Fruit fly (Drosophila melanogaster) whole organism, embryonic: ENCODE results near the gene CG14302.

Experiments
- Aef1 ChIP-seq: fragments of 200-800 bp; sonication (Bioruptor generic); IDR thresholded peaks from 3 replicates; pipeline ENCODE4 v1.3.6; 2022; ENCODE audit warnings: missing biosample characterization, missing genetic modification characterization
- BEAF-32 ChIP-seq: fragments of 200-800 bp; sonication (Bioruptor generic); optimal IDR thresholded peaks from 3 replicates; lab custom pipeline; 2017; ENCODE audit warnings: missing biosample characterization, missing genetic modification characterization, mild to moderate bottlenecking, moderate library complexity, missing genetic modification reagents
- CG10543 ChIP-seq: fragments of 200-800 bp; sonication (Bioruptor generic); optimal IDR thresholded peaks from 3 replicates; lab custom pipeline; 2017; ENCODE audit warnings: missing biosample characterization, mild to moderate bottlenecking, missing genetic modification characterization, moderate library complexity
- CG12219 ChIP-seq: fragments of 200-800 bp; sonication (Bioruptor generic); optimal IDR thresholded peaks from 3 replicates; lab custom pipeline; 2018; ENCODE audit warnings: missing biosample characterization, mild to moderate bottlenecking, missing genetic modification characterization
- CG13123 ChIP-seq: fragments of 200-800 bp; sonication (Bioruptor generic); optimal IDR thresholded peaks from 2 replicates; lab custom pipeline; 2016; ENCODE audit warnings: missing biosample characterization, missing genetic modification characterization
- CG1602 ChIP-seq: fragments of 200-800 bp; sonication (Bioruptor generic); optimal IDR thresholded peaks from 3 replicates; lab custom pipeline; 2016; ENCODE audit warnings: missing biosample characterization, missing genetic modification characterization
- CG1603 ChIP-seq: fragments of 200-800 bp; sonication (Bioruptor generic); optimal IDR thresholded peaks from 2 replicates; lab custom pipeline; 2019; ENCODE audit warnings: missing biosample characterization, mild to moderate bottlenecking, missing genetic modification characterization, moderate library complexity
- CG16779 ChIP-seq: fragments of 200-800 bp; sonication (Bioruptor generic); IDR thresholded peaks from 2 replicates; pipeline ENCODE4 v1.3.6; 2022; ENCODE audit warnings: missing biosample characterization, missing genetic modification characterization
- CG17802 ChIP-seq: fragments of 200-800 bp; sonication (Bioruptor generic); optimal IDR thresholded peaks from 2 replicates; lab custom pipeline; 2018; ENCODE audit warnings: missing biosample characterization, mild to moderate bottlenecking, missing genetic modification characterization, moderate library complexity
- CG18262 ChIP-seq: fragments of 200-800 bp; optimal IDR thresholded peaks from 3 replicates; lab custom pipeline; 2019; ENCODE audit warnings: missing biosample characterization, mild to moderate bottlenecking, missing genetic modification characterization, moderate library complexity
- CG1832 ChIP-seq: fragments of 200-800 bp; sonication (Bioruptor generic); optimal IDR thresholded peaks from 2 replicates; lab custom pipeline; 2017; ENCODE audit warnings: missing biosample characterization, mild to moderate bottlenecking, missing genetic modification characterization, inconsistent platforms
- CG30403 ChIP-seq: fragments of 200-800 bp; sonication (Bioruptor generic); optimal IDR thresholded peaks from 3 replicates; lab custom pipeline; 2016; ENCODE audit warnings: missing biosample characterization, missing genetic modification characterization
- CG3281 ChIP-seq: fragments of 200-800 bp; sonication (Bioruptor generic); optimal IDR thresholded peaks from 3 replicates; lab custom pipeline; 2017; ENCODE audit warnings: missing biosample characterization, mild to moderate bottlenecking, missing genetic modification characterization
- CG33213 ChIP-seq: fragments of 200-800 bp; sonication (Bioruptor generic); optimal IDR thresholded peaks from 3 replicates; lab custom pipeline; 2016; ENCODE audit warnings: missing biosample characterization, missing genetic modification characterization
- CG4360 ChIP-seq: fragments of 200-800 bp; sonication (Bioruptor generic); IDR thresholded peaks from 2 replicates; pipeline ENCODE4 v1.3.6; 2022; ENCODE audit warnings: missing biosample characterization, missing genetic modification characterization
- CG43689 ChIP-seq: fragments of 200-800 bp; sonication (Bioruptor generic); IDR thresholded peaks from 2 replicates; pipeline ENCODE4 v1.3.6; 2022; ENCODE audit warnings: missing biosample characterization, missing genetic modification characterization
- CG4404 ChIP-seq: fragments of 200-800 bp; sonication (Bioruptor generic); IDR thresholded peaks from 2 replicates; pipeline ENCODE4 v1.3.6; 2022; ENCODE audit warnings: missing biosample characterization, missing genetic modification characterization
- CG4617 ChIP-seq: fragments of 200-800 bp; sonication (Bioruptor generic); optimal IDR thresholded peaks from 3 replicates; lab custom pipeline; 2016; ENCODE audit warnings: missing biosample characterization, missing genetic modification characterization, borderline replicate concordance
- CG5245 ChIP-seq: fragments of 200-800 bp; sonication (Bioruptor generic); optimal IDR thresholded peaks from 3 replicates; lab custom pipeline; 2016; ENCODE audit warnings: missing biosample characterization, missing genetic modification characterization
- CG7963 ChIP-seq: fragments of 200-800 bp; sonication (Bioruptor generic); IDR thresholded peaks from 3 replicates; pipeline ENCODE4 v1.3.6; 2022; ENCODE audit warnings: missing biosample characterization, missing genetic modification characterization; ENCODE audit not compliant: partially characterized antibody
- CG8359 ChIP-seq: fragments of 200-800 bp; sonication (Bioruptor generic); optimal IDR thresholded peaks from 2 replicates; lab custom pipeline; 2017; ENCODE audit warnings: missing biosample characterization, mild to moderate bottlenecking, missing genetic modification characterization, borderline replicate concordance
- CG8924 ChIP-seq: fragments of 200-800 bp; optimal IDR thresholded peaks from 3 replicates; lab custom pipeline; 2019; ENCODE audit warnings: missing biosample characterization, mild to moderate bottlenecking, missing genetic modification characterization, moderate library complexity
- CG9215 ChIP-seq: fragments of 200-800 bp; sonication (Bioruptor generic); IDR thresholded peaks from 2 replicates; pipeline ENCODE4 v1.3.6; 2022; ENCODE audit warnings: missing biosample characterization, missing genetic modification characterization
- CoRest ChIP-seq: fragments of 200-800 bp; sonication (Bioruptor generic); optimal IDR thresholded peaks from 3 replicates; lab custom pipeline; 2018; ENCODE audit warnings: missing biosample characterization, mild to moderate bottlenecking, missing genetic modification characterization, moderate library complexity
- D ChIP-seq, 2 experiments: fragments of 200-800 bp in 1 of 2; fragments of >200 bp in 1 of 2; sonication (Bioruptor generic) in 1 of 2; optimal IDR thresholded peaks; 2 replicates in 1 of 2; 3 replicates in 1 of 2; lab custom pipeline; 2017; ENCODE audit warnings: mild to moderate bottlenecking in 1 of 2, missing biosample characterization in 1 of 2, missing genetic modification characterization in 1 of 2, missing genetic modification reagents in 1 of 2
- Dip3 ChIP-seq: fragments of 200-800 bp; sonication (Bioruptor generic); optimal IDR thresholded peaks from 3 replicates; lab custom pipeline; 2016; ENCODE audit warnings: missing biosample characterization, missing genetic modification characterization
- Dp ChIP-seq: fragments of 200-800 bp; sonication (Bioruptor generic); optimal IDR thresholded peaks from 2 replicates; lab custom pipeline; 2018; ENCODE audit warnings: missing biosample characterization, mild to moderate bottlenecking, missing genetic modification characterization, moderate library complexity
- Dref ChIP-seq: fragments of 200-800 bp; sonication (Bioruptor generic); IDR thresholded peaks from 2 replicates; pipeline ENCODE4 v1.3.6; 2022; ENCODE audit warnings: missing biosample characterization, missing genetic modification characterization
- NC2α ChIP-seq: fragments of 200-800 bp; sonication (Bioruptor generic); optimal IDR thresholded peaks from 2 replicates; lab custom pipeline; 2016; ENCODE audit warnings: missing biosample characterization, missing genetic modification characterization
- Neu2 ChIP-seq: fragments of 200-800 bp; sonication (Bioruptor generic); optimal IDR thresholded peaks from 3 replicates; lab custom pipeline; 2016; ENCODE audit warnings: missing biosample characterization, missing genetic modification characterization, borderline replicate concordance
- Nf-YA ChIP-seq: fragments of 200-800 bp; sonication (Bioruptor generic); IDR thresholded peaks from 2 replicates; pipeline ENCODE4 v1.3.6; 2022; ENCODE audit warnings: missing biosample characterization, missing genetic modification characterization
- Optix ChIP-seq: fragments of 200-800 bp; sonication (Bioruptor generic); IDR thresholded peaks from 3 replicates; pipeline ENCODE4 v1.3.6; 2022; ENCODE audit warnings: missing biosample characterization, missing genetic modification characterization
- Ssrp ChIP-seq: fragments of 200-800 bp; sonication (Bioruptor generic); optimal IDR thresholded peaks from 2 replicates; lab custom pipeline; 2018; ENCODE audit warnings: missing biosample characterization, mild to moderate bottlenecking, missing genetic modification characterization, moderate library complexity
- Taf1 ChIP-seq: fragments of 200-800 bp; sonication (Bioruptor generic); IDR thresholded peaks from 2 replicates; pipeline ENCODE4 v1.3.6; 2022; ENCODE audit warnings: missing biosample characterization, missing genetic modification characterization
- ac ChIP-seq: fragments of 200-800 bp; sonication (Bioruptor generic); optimal IDR thresholded peaks from 3 replicates; lab custom pipeline; 2017; ENCODE audit warnings: missing biosample characterization, mild to moderate bottlenecking, missing genetic modification characterization
- ara ChIP-seq: fragments of 200-800 bp; sonication (Bioruptor generic); IDR thresholded peaks from 2 replicates; pipeline ENCODE4 v1.3.6; 2022; ENCODE audit warnings: missing biosample characterization, missing genetic modification characterization
- bab2 ChIP-seq: fragments of 200-800 bp; sonication (Bioruptor generic); optimal IDR thresholded peaks from 2 replicates; lab custom pipeline; 2016; ENCODE audit warnings: missing biosample characterization, missing genetic modification characterization
- corto ChIP-seq: fragments of 200-800 bp; sonication (Bioruptor generic); optimal IDR thresholded peaks from 2 replicates; lab custom pipeline; 2016; ENCODE audit warnings: missing biosample characterization, mild to moderate bottlenecking, missing genetic modification characterization, moderate library complexity
- dysf ChIP-seq: fragments of 200-800 bp; sonication (Bioruptor generic); IDR thresholded peaks from 3 replicates; pipeline ENCODE4 v1.3.6; 2022; ENCODE audit warnings: missing biosample characterization, missing genetic modification characterization
- eve ChIP-seq, 2 experiments: fragments of >200 bp; optimal IDR thresholded peaks; 2 replicates each; lab custom pipeline; 2017; ENCODE audit warnings: missing biosample characterization in 2 of 2, missing genetic modification characterization in 2 of 2
- fru ChIP-seq: fragments of >200 bp; optimal IDR thresholded peaks from 2 replicates; lab custom pipeline; 2017
- grau ChIP-seq: fragments of 200-800 bp; optimal IDR thresholded peaks from 3 replicates; lab custom pipeline; 2019; ENCODE audit warnings: missing biosample characterization, mild to moderate bottlenecking, missing genetic modification characterization, moderate library complexity
- ham ChIP-seq: fragments of 200-800 bp; sonication (Bioruptor generic); IDR thresholded peaks from 2 replicates; pipeline ENCODE4 v1.3.6; 2022; ENCODE audit warnings: missing biosample characterization, missing genetic modification characterization
- jigr1 ChIP-seq: fragments of 200-800 bp; sonication (Bioruptor generic); IDR thresholded peaks from 3 replicates; pipeline ENCODE4 v1.3.6; 2022; ENCODE audit warnings: missing biosample characterization, missing genetic modification characterization
- prd ChIP-seq, 3 experiments: fragments of >200 bp in 2 of 3; fragments of 200-800 bp in 1 of 3; sonication (Bioruptor generic) in 1 of 3; optimal IDR thresholded peaks in 2 of 3; IDR thresholded peaks in 1 of 3; 2 replicates in 2 of 3; 3 replicates in 1 of 3; pipeline versions ENCODE4 v1.3.6 to Lab custom; 2017 to 2022; ENCODE audit warnings: missing biosample characterization in 1 of 3, missing genetic modification characterization in 1 of 3
- ro ChIP-seq: fragments of 200-800 bp; sonication (Bioruptor generic); IDR thresholded peaks from 2 replicates; pipeline ENCODE4 v1.3.6; 2022; ENCODE audit warnings: missing biosample characterization, missing genetic modification characterization
- sug ChIP-seq: fragments of 200-800 bp; optimal IDR thresholded peaks from 2 replicates; lab custom pipeline; 2019; ENCODE audit warnings: missing biosample characterization, mild to moderate bottlenecking, missing genetic modification characterization, moderate library complexity
- trem ChIP-seq: fragments of 200-800 bp; optimal IDR thresholded peaks from 3 replicates; lab custom pipeline; 2019; ENCODE audit warnings: missing biosample characterization, mild to moderate bottlenecking, missing genetic modification characterization, moderate library complexity
- tx ChIP-seq: fragments of 200-800 bp; sonication (Bioruptor generic); optimal IDR thresholded peaks from 2 replicates; lab custom pipeline; 2016; ENCODE audit warnings: missing biosample characterization, missing genetic modification characterization
- yki ChIP-seq: fragments of >200 bp; optimal IDR thresholded peaks from 3 replicates; lab custom pipeline; 2018

The CG14302 gene

DNA sequence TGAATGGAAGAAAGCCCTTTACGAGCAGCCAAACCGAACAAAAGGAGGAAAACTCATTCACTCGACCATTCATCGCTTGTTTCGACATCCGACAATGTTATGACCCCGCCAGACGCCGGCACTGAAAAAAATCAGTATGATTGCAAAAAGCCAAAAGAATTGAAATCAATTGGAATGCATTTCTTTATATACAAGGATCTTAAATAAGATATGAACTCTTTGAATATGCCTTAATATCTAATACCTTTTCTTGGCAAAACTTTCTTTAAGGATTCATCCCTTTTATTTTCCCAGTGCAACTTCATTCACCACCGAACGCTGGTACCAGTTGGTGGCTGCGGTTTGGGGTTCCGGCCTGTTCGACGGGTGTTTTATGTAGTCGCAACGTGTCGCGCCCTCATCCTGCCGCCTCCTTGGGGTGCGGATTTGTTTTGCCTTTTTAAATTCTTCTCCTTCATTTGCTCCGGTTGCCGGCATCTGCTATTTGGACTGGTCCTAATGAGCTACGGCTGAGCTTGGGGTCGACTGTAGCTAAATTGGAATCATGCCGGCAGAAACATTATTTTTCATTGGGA, 12.6 kb upstream of the CG14302 start (continued):
- TF ChIP-seq CG30403 (GFP tag; lab: Kevin White, UChicago) (peak; percentile 87), bab2 (GFP tag; lab: Kevin White, UChicago) (peak; percentile 88), CG4404 (GFP tag; lab: Robert Waterston, UW) (peak; percentile 62), CG7963 (no peak), CG1603 (tag; lab: Kevin White, UChicago) (peak; percentile 87), jigr1 (GFP tag; lab: Robert Waterston, UW) (0 out of 3 replicates have a peak, but pooled peaks have one; percentile 33), Dref (GFP tag; lab: Robert Waterston, UW) (no peak), sug (peak; percentile 87), Neu2 (GFP tag; lab: Kevin White, UChicago) (no peak), Taf1 (GFP tag; lab: Robert Waterston, UW) (peak; percentile 74), CG33213 (peak; percentile 65), Dp (no peak), CG8359 (GFP tag; lab: Kevin White, UChicago) (peak; percentile 36), CG12219 (GFP tag; lab: Kevin White, UChicago) (peak; percentile 87), CG1602 (peak; percentile 73), D (optimal IDR thresholded peaks at IDR 0.05; lab: Kevin White, UChicago) (no peak), D (GFP tag; optimal IDR thresholded peaks at IDR 0.05; lab: Kevin White, UChicago) (peak; percentile 81), CG16779 (GFP tag; lab: Robert Waterston, UW) (no peak), ara (GFP tag; lab: Robert Waterston, UW) (peak; percentile 78), CG9215 (peak; percentile 63), fru (lab: Kevin White, UChicago) (no peak), CG3281 (GFP tag; lab: Kevin White, UChicago) (peak; percentile 90), Dip3 (GFP tag; lab: Kevin White, UChicago) (peak; percentile 79), ro (GFP tag; lab: Robert Waterston, UW) (peak; percentile 59; the same call in 1 of the 2 replicates), Aef1 (GFP tag; lab: Robert Waterston, UW) (peak; percentile 67), grau (peak; percentile 88), trem (tag; lab: Kevin White, UChicago) (peak; percentile 63), CG17802 (tag; lab: Kevin White, UChicago) (peak; percentile 55), CG13123 (GFP tag; lab: Kevin White, UChicago) (peak; percentile 45), dysf (peak; percentile 87), eve (GFP tag; optimal IDR thresholded peaks at IDR 0.05; lab: Kevin White, UChicago) (peak; percentile 15 to 93), Ssrp (tag; lab: Kevin White, UChicago) (peak; percentile 77), Optix (GFP tag; lab: Robert Waterston, UW) (peak; percentile 66; the same call in 1 of the 3 replicates), prd (optimal IDR thresholded peaks at IDR 0.05; lab: Kevin White, UChicago) (no peak), prd (GFP tag; IDR thresholded peaks at IDR 0.05; lab: Robert Waterston, UW) (peak; percentile 87), CG10543 (peak; percentile 94), Nf-YA (peak; percentile 79), CG43689 (GFP tag; lab: Robert Waterston, UW) (peak; percentile 55), CG4617 (GFP tag; lab: Kevin White, UChicago) (peak; percentile 32), ac (GFP tag; lab: Kevin White, UChicago) (no peak), CG4360 (GFP tag; lab: Robert Waterston, UW) (no peak), CG8924 (peak; percentile 90), CoRest (peak; percentile 89), NC2α (peak; percentile 39), CG1832 (GFP tag; lab: Kevin White, UChicago) (no peak), CG5245 (peak; percentile 67), tx (peak; percentile 72), CG18262 (tag; lab: Kevin White, UChicago) (peak; percentile 90), corto (GFP tag; lab: Kevin White, UChicago) (peak; percentile 17), yki (lab: Kevin White, UChicago) (no peak), BEAF-32 (no peak), ham (GFP tag; lab: Robert Waterston, UW) (0 out of 2 replicates have a peak, but pooled peaks have one; percentile 15)
